Worm (Caenorhabditis elegans): ENCODE measurements around the gene F25D1.3.
A peak's percentile ranks its signal among the peaks of the same experiment; 100 is the strongest.

Gene F25D1.3

ce11 chrV:10536095-10536691, 7.7 kb downstream of the F25D1.3 start, which contains the start of gene ppm-1.A:
TSS of gene ppm-1.A (minus strand) at chrV:10536388.
- TF ChIP-seq F44E2.7 (GFP tag; IDR thresholded peaks at IDR 0.05) (no peak), nhr-28 (tag; optimal IDR thresholded peaks at IDR 0.05) (peak; percentile 64), nhr-102 (tag; optimal IDR thresholded peaks at IDR 0.05) (no peak), jun-1 (tag; optimal IDR thresholded peaks at IDR 0.05) (no peak), snpc-4 (tag; optimal IDR thresholded peaks at IDR 0.05) (no peak), unc-62 (GFP tag; optimal IDR thresholded peaks at IDR 0.05 in 1 of 2) (peak in 1 of 2 experiments; percentile 93), unc-62 (tag; optimal IDR thresholded peaks at IDR 0.05) (no peak), Y48G9A.11 (GFP tag; IDR thresholded peaks at IDR 0.05) (no peak), sdz-12 (GFP tag; optimal IDR thresholded peaks at IDR 0.05) (no peak), nhr-77 (tag; optimal IDR thresholded peaks at IDR 0.05) (peak; percentile 54), lim-7 (GFP tag; IDR thresholded peaks at IDR 0.05) (no peak), mdl-1 (tag; optimal IDR thresholded peaks at IDR 0.05) (no peak), hif-1 (tag; optimal IDR thresholded peaks at IDR 0.05) (peak in 1 of 2 experiments; percentile 63), tag-97 (GFP tag; IDR thresholded peaks at IDR 0.05) (no peak), hlh-30 (tag; optimal IDR thresholded peaks at IDR 0.05; ENCODE audit: insufficient read depth) (peak; percentile 82), nhr-237 (tag; optimal IDR thresholded peaks at IDR 0.05) (no peak), ceh-20 (GFP tag; IDR thresholded peaks at IDR 0.05) (peak; percentile 20; the same call in 1 of the 2 replicates), zip-11 (GFP tag; IDR thresholded peaks at IDR 0.05) (no peak), dmd-6 (GFP tag; IDR thresholded peaks at IDR 0.05) (peak; percentile 46), Y105C5A.15 (GFP tag; IDR thresholded peaks at IDR 0.05) (no peak), dve-1 (tag; optimal IDR thresholded peaks at IDR 0.05; ENCODE audit: insufficient read depth) (peak; percentile 30), ama-1 (optimal IDR thresholded peaks at IDR 0.05) (peak; percentile 18), ceh-32 (tag; optimal IDR thresholded peaks at IDR 0.05; ENCODE audit: poor library complexity) (no peak), daf-19 (GFP tag; conservative IDR thresholded peaks at IDR 0.05) (no peak), T26A8.4 (GFP tag; IDR thresholded peaks at IDR 0.05) (no peak), hlh-11 (tag; optimal IDR thresholded peaks at IDR 0.05) (peak; percentile 35), zip-2 (tag; optimal IDR thresholded peaks at IDR 0.05) (no peak), lsy-2 (tag; optimal IDR thresholded peaks at IDR 0.05) (peak in 1 of 2 experiments; percentile 21)

- TF ChIP-seq daf-8 (GFP tag; IDR thresholded peaks at IDR 0.05) (no peak), lin-38 (GFP tag; IDR thresholded peaks at IDR 0.05) (no peak; the same call in 1 of the 2 replicates), ztf-11 (tag; optimal IDR thresholded peaks at IDR 0.05) (no peak), egl-27 (tag; optimal IDR thresholded peaks at IDR 0.05) (no peak), set-16 (GFP tag; IDR thresholded peaks at IDR 0.05) (no peak), ces-1 (GFP tag; optimal IDR thresholded peaks at IDR 0.05) (no peak), dmd-9 (GFP tag; IDR thresholded peaks at IDR 0.05) (0 out of 2 replicates have a peak, but pooled peaks have one; percentile 35), nhr-48 (tag; optimal IDR thresholded peaks at IDR 0.05) (peak; percentile 83), ceh-82 (tag; optimal IDR thresholded peaks at IDR 0.05) (no peak), mxl-3 (GFP tag; optimal IDR thresholded peaks at IDR 0.05) (peak; percentile 94), mdl-1 (tag; optimal IDR thresholded peaks at IDR 0.05) (peak in 1 of 2 experiments; percentile 90), D1046.2 (GFP tag; IDR thresholded peaks at IDR 0.05) (peak; percentile 31; the same call in 1 of the 2 replicates), pha-4 (GFP tag; IDR thresholded peaks at IDR 0.05) (peak; percentile 63; the same call in 1 of the 2 replicates), pha-4 (tag; optimal IDR thresholded peaks at IDR 0.05) (peak; percentile 92), daf-19 (GFP tag; conservative IDR thresholded peaks at IDR 0.05) (peak; percentile 86), ceh-28 (tag; optimal IDR thresholded peaks at IDR 0.05) (peak; percentile 44), zag-1 (tag; optimal IDR thresholded peaks at IDR 0.05) (no peak), Y75B8A.6 (GFP tag; IDR thresholded peaks at IDR 0.05) (no peak), unc-62 (GFP tag; optimal IDR thresholded peaks at IDR 0.05 in 1 of 2) (peak in 1 of 2 experiments; percentile 99), unc-62 (tag; optimal IDR thresholded peaks at IDR 0.05) (no peak), T26A8.4 (GFP tag; IDR thresholded peaks at IDR 0.05) (peak; percentile 89), zip-11 (GFP tag; IDR thresholded peaks at IDR 0.05) (no peak), nhr-28 (tag; optimal IDR thresholded peaks at IDR 0.05) (peak; percentile 90), mes-2 (tag; optimal IDR thresholded peaks at IDR 0.05; ENCODE audit: poor library complexity, severe bottlenecking) (peak; percentile 91), unc-130 (GFP tag; optimal IDR thresholded peaks at IDR 0.05) (peak; percentile 46), zfp-2 (tag; optimal IDR thresholded peaks at IDR 0.05) (peak; percentile 6), vab-7 (GFP tag; IDR thresholded peaks at IDR 0.05) (peak; percentile 37; the same call in 1 of the 2 replicates), lin-29 (GFP tag; IDR thresholded peaks at IDR 0.05) (0 out of 2 replicates have a peak, but pooled peaks have one; percentile 55)
Observed at ce11 chrV:10536808-10537207, 8.3 kb downstream of the F25D1.3 start.

Data from whole organism, L4 larva.